Fruit fly (Drosophila melanogaster): ENCODE results near the gene scaf6.

dm6 chr3L:17004218-17004759 is 38.1 kb downstream of the scaf6 start:
- TF ChIP-seq Myc (optimal IDR thresholded peaks at IDR 0.05) (no peak), ttk (optimal IDR thresholded peaks at IDR 0.05) (no peak), h (optimal IDR thresholded peaks at IDR 0.05) (no peak), psq (optimal IDR thresholded peaks at IDR 0.05) (no peak)

Measured in Kc167 (cell line).